Fruit fly (Drosophila melanogaster) whole organism, wandering third instar larva: Measurements from ENCODE around the gene CG14856.

Experiments
- Abd-B ChIP-seq: fragments of >200 bp; optimal IDR thresholded peaks from 2 replicates; lab custom pipeline; 2017; ENCODE audit warnings: missing biosample characterization, missing genetic modification characterization
- Hr78 ChIP-seq: fragments of >200 bp; optimal IDR thresholded peaks from 2 replicates; lab custom pipeline; 2017; ENCODE audit warnings: missing biosample characterization, missing genetic modification characterization

DNA sequence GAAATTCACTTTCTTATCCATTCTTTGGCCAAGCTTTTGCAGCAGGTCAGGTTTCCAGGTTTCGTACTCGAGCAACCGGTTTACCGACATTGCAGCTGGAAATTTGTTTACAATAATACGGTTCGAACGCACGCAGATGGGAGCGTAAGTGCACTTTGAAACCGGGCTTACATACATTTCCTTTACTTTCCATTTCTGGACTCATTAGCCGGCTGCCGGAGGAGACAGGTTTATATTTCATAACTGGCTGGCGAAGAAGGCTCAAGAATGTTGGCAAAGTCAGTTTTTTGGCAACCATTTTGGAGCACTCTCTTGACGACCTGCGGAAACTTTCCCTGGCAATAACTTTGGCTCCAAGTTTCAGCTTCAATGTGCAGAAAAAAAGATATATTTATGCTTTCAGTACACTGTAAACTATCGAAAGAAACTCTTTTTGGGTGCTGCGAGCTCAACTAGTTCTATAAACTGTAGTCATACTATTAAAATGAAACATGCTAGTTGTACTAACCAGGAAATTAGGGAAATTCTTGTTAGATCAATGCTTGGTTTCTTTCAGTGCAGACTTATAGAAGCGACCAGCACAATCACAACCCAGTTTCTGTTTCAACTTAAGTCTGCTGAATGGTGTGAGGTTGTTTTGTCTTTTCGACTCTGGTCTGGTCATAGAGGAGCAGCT lies 48.3 kb downstream of the CG14856 start:
- TF ChIP-seq Abd-B (GFP tag; lab: Kevin White, UChicago) (no peak), Hr78 (no peak)
